Worm (Caenorhabditis elegans) whole organism, L4/young adult: ENCODE results near the gene Y54G11A.19.
A peak's percentile ranks its signal among the peaks of the same experiment; 100 is the strongest.
"Not testable (repeated sequence)": the region's sequence is repeated elsewhere in the genome, so short reads cannot be mapped to it uniquely, and the experiment has no call there.

ENCODE experiments used
- W03F9.2 ChIP-seq: fragments of 150-350 bp; optimal IDR thresholded peaks from 2 replicates; lab custom pipeline; 2014; ENCODE audit warnings: missing biosample characterization, missing genetic modification characterization
- dao-5 ChIP-seq: sonication (generic microtip); optimal IDR thresholded peaks from 2 replicates; lab custom pipeline; 2016; ENCODE audit warnings: missing genotype, missing genetic modification characterization, moderate library complexity, missing compliant biosample characterization
- him-1 ChIP-seq: sonication (generic microtip); optimal IDR thresholded peaks from 2 replicates; lab custom pipeline; 2016; ENCODE audit warnings: missing genotype, missing genetic modification reagents, missing genetic modification characterization, missing compliant biosample characterization

Gene Y54G11A.19

DNA sequence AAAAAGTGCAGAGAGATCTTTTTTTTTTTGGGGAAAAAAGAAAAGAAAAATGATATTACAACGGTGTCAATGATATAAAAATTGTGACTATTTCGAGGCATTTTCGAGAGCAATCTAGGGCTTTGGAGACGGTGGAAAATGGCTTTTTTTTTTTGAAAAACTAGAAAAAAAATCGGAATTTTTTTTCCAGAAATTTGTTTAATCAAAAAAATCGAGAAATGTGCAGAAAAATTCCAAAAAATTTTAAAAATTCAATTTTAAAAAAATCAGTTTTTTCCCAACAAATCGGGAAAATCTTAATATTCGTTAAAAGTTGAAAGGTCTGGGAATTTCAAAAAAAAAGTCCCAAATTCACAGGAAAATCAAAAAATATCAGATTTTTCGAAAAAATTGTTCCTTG is at the start of gene Y54G11A.19:
Y54G11A.19 (minus strand) TSS at position 101 of the 400 bp plus-strand sequence.
- TF ChIP-seq W03F9.2 (tag; lab: Kevin White, UChicago) (no peak), dao-5 (tag; lab: Kevin White, UChicago) (no peak), him-1 (tag; lab: Kevin White, UChicago) (no peak)

DNA sequence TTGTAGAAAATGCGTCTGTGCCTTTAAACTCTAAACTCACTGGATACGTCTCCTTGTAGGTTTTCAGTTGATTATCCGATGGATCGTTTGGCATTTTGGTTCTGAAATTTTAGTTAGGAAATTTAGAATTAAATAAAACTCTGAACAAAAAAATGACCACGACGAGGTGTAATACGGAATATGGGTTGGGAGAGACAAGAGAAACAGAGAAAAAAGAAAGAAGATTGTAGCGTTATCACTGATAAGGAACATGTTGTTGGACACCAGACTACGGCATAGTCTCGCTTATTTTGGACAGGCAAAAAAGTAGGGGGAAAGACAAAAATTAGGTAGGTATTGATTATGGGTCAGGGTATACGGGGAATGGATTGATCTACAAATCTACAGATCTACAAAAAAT is 49.5 kb upstream of the Y54G11A.19 start, which contains the start of gene ctl-1:
ctl-1 (minus strand) TSS at position 101 of the 400 bp plus-strand sequence.
- not testable (repeated sequence) for TF ChIP-seq dao-5, W03F9.2, him-1 (tag; lab: Kevin White, UChicago)

DNA sequence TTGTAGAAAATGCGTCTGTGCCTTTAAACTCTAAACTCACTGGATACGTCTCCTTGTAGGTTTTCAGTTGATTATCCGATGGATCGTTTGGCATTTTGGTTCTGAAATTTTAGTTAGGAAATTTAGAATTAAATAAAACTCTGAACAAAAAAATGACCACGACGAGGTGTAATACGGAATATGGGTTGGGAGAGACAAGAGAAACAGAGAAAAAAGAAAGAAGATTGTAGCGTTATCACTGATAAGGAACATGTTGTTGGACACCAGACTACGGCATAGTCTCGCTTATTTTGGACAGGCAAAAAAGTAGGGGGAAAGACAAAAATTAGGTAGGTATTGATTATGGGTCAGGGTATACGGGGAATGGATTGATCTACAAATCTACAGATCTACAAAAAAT is 45.2 kb upstream of the Y54G11A.19 start, which contains the start of gene ctl-2:
ctl-2 (minus strand) TSS at position 101 of the 400 bp plus-strand sequence.
- TF ChIP-seq him-1, W03F9.2, dao-5 (tag; lab: Kevin White, UChicago): not testable (repeated sequence)

DNA sequence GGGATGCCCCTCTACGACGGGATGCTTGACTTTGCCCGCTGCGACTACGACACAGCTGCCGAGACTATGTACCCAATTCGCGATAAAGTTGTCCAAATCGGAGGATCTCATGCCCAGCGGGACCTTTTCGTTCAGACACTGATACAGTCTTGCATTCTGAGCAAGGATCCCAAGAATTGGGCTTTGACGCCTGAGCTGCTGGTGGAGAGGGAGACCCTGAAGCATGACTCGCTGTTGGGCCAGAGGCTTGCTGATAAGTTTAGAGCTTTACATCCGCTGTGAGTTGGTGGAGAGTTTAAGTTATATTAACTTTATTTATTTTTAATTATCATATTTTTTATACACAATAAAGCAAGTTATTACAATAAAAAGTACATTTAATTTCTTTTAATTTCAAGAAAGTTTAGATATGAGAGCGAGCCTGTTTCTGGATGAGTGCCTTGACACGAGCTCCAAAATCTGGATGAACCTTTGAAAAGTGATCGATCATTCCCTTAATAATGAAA is 42.6 kb upstream of the Y54G11A.19 start:
- TF ChIP-seq him-1 (tag; lab: Kevin White, UChicago) (no peak), dao-5 (tag; lab: Kevin White, UChicago) (no peak), W03F9.2 (tag; lab: Kevin White, UChicago) (no peak)

DNA sequence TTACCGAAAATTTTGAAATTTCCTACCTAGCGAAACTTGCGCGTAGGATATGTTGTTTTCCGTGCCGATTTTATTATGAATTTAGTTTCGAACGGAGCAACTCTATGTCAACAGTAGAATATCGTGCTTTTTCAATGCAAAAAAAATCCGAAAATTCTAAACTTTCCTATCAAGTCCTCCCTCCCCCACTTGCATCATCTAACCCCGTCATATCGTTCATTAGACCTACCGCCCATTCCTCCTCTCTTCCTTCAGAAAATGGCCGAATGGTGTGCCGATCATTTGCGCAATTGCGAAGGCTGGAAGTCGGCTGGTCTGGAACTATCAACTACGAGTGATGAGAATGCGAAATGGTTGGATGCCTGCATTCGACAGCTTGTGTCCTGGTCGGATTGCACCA is 40.4 kb upstream of the Y54G11A.19 start, which contains the start of gene Y54G11A.7:
Y54G11A.7 (plus strand) TSS at position 256 of the 400 bp plus-strand sequence.
- not testable (repeated sequence) for TF ChIP-seq dao-5, him-1, W03F9.2 (tag; lab: Kevin White, UChicago)

DNA sequence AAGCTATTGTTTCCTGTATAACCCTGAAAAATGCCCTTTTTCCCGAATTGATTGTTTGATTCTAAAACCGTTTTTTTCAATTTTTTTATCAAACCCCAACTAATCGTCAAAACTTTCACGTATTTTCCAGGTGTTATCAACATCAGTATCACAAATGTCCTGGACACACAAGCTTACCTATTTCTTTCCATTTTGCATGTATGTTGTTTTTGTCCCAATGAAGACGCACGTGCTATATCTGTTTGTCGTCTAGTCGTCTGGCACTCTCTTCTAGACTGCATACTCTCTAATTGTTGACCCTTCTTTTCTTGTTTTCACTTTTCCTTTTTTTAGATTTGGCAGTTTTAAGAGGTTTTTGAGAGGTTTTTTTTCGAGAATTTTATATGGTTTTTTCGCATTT is 39.6 kb upstream of the Y54G11A.19 start:
- TF ChIP-seq W03F9.2 (tag; lab: Kevin White, UChicago) (peak; percentile 47), dao-5 (tag; lab: Kevin White, UChicago) (no peak)

DNA sequence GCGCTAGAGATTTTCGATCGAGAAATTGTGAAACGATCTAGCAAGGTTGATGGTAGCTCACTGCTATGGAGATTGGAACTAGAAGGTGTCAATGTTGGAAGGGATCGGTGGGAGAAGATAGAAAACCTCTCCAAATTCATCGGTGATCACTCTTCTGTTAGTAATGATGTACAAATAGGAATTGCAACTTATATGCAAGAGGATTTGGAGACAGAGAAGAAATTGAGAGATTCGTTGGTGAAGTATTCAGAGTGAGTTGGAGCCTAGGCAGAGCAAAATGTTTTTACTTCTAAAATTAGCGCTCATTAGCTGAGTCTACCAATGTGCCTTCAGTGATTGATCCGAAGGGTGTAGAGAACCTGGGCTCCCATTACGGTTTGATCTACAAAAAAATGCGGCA is 37.7 kb upstream of the Y54G11A.19 start:
- TF ChIP-seq W03F9.2 (tag; lab: Kevin White, UChicago) = no peak
- no peak for TF ChIP-seq him-1 (tag; lab: Kevin White, UChicago)
- TF ChIP-seq dao-5 (tag; lab: Kevin White, UChicago) = no peak

DNA sequence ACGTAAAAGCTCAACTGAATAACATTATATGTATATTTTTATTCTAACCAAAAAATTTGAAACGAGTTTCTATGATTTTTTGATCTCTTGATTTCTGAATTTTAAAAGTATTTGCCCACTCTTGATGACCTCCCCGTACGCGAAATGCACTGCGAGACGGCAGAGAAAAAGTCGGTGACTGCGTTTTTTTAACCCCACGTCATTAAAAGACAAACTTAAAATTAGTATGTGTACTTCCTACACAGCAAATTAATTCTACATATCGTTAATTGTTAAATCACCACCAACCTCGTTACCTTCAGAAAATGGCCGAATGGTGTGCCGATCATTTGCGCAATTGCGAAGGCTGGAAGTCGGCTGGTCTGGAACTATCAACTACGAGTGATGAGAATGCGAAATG is 35.8 kb upstream of the Y54G11A.19 start, which contains the start of gene Y54G11A.4:
Y54G11A.4 (plus strand) TSS at position 301 of the 400 bp plus-strand sequence.
- TF ChIP-seq W03F9.2 (tag; lab: Kevin White, UChicago) (no peak), dao-5 (tag; lab: Kevin White, UChicago) (no peak), him-1 (tag; lab: Kevin White, UChicago) (no peak)

DNA sequence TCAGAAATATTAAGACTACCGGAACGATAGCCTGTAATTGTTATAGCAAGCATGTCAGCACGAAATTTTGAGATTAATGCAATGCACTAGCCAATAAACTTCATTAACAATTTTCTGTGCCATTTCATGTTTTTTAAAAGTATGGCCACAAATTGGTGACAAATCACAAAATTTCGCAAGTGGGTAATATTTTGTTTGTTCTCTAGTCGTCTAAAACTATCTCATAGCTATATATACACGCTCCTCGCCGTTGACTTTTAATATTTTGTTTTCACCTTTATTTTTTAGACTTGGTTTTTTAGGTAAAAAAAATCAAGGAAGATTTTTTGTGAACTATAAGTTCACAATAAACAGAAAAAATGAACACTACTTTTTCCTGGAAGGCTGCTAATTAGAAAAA is 34.2 kb upstream of the Y54G11A.19 start:
- no peak for TF ChIP-seq W03F9.2 (tag; lab: Kevin White, UChicago)
- TF ChIP-seq dao-5 (tag; lab: Kevin White, UChicago) = no peak
- TF ChIP-seq him-1 (tag; lab: Kevin White, UChicago) = no peak

DNA sequence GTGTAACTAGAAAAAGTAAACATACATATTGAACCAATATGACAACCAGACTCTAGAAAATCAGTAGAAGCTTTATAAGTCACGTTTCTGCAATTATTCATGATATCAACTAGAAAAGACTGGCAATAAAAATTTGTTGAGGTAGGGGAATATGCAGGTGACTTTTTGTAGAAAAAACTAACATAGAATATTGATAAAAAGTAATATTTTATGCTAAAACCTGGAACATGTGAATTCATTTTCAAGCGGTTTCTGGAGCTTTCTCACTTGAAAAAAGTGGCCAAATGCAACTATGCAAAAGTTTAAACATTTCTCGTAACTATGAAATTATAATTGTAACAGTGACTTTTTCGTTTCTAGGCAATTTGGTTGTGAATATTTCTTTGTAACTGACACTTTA is 32.3 kb upstream of the Y54G11A.19 start, which contains the start of gene srh-42:
srh-42 (minus strand) TSS at position 101 of the 400 bp plus-strand sequence.
- TF ChIP-seq him-1 (tag; lab: Kevin White, UChicago) (no peak), dao-5 (tag; lab: Kevin White, UChicago) (no peak), W03F9.2 (tag; lab: Kevin White, UChicago) (no peak)

DNA sequence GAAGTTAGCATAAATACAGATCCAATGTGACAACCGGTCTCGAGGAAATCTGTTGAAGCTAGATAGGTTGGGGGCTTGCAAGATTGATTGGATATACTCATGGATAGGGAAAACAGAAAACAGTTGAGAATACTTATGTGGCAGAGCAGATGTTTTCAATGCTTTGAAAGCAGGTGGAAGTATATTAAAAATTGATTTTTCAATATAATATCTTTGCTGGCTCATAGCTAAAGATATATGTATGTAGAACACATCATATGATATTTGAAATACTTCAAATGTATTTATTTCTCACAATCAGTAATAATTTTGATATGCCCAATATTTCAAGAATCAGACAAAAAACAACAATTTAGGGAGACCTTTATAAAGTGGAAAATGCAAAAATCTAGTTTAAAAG is 30.6 kb upstream of the Y54G11A.19 start, which contains the start of gene srh-41:
srh-41 (minus strand) TSS at position 101 of the 400 bp plus-strand sequence.
- TF ChIP-seq him-1 (tag; lab: Kevin White, UChicago) (no peak), W03F9.2 (tag; lab: Kevin White, UChicago) (no peak), dao-5 (tag; lab: Kevin White, UChicago) (no peak)

DNA sequence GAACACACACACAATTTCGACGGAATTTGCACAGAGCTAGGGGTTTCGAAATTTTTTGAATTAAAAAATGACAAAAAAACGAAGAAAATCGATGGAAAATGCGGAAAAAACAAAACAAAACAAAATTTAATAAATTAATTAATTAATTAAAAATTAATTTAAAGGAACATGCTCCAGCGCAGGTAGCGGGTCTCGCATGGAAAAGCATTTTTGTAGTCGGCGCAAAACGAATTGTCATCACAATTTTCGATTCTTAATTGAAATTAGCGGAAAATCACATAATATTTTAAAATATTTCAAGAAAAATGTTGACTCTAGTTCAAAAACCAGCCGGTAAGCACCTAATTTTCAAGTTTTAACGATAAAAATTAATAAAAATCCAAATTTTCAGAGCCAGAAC is 19.7 kb upstream of the Y54G11A.19 start, which contains the start of gene Y54G11A.3:
Y54G11A.3 (plus strand) TSS at position 213 of the 400 bp plus-strand sequence.
- TF ChIP-seq him-1 (tag; lab: Kevin White, UChicago) (no peak), dao-5 (tag; lab: Kevin White, UChicago) (no peak), W03F9.2 (tag; lab: Kevin White, UChicago) (no peak)

DNA sequence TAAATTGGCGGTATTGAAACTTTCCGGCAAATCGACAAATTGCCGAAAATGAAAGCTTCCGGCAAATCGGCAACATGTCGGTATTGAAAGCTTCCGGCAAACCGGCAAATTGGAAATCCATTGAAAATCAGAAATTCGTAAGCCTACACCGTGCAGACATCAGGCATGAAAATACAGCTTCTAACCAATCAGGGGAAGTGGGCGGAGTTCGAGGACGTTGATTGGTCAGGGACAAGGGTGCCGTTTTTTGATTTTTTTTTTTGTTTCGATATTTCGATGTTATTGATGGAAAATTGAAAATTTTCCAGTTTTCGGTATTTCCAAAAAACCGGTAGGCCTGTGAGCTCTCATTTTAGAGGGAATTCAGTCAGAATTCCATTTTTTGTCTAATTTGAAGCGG is 13.2 kb upstream of the Y54G11A.19 start:
- no peak for TF ChIP-seq W03F9.2 (tag; lab: Kevin White, UChicago)
- TF ChIP-seq dao-5 (tag; lab: Kevin White, UChicago) = no peak
- no peak for TF ChIP-seq him-1 (tag; lab: Kevin White, UChicago)
